Fruit fly (Drosophila melanogaster) whole organism, embryonic: Measurements from ENCODE around the gene Ero1L.

Source experiments
- C15 ChIP-seq: fragments of 200-800 bp; sonication (Bioruptor generic); IDR thresholded peaks from 3 replicates; pipeline ENCODE4 v1.3.6; 2022; ENCODE audit warnings: missing biosample characterization, missing genetic modification characterization
- CG10543 ChIP-seq: fragments of 200-800 bp; sonication (Bioruptor generic); optimal IDR thresholded peaks from 3 replicates; lab custom pipeline; 2017; ENCODE audit warnings: missing biosample characterization, mild to moderate bottlenecking, missing genetic modification characterization, moderate library complexity
- CG11247 ChIP-seq: fragments of 200-800 bp; sonication (Bioruptor generic); IDR thresholded peaks from 2 replicates; pipeline ENCODE4 v1.3.6; 2022; ENCODE audit warnings: missing biosample characterization, missing genetic modification characterization
- CG11456 ChIP-seq: fragments of 200-800 bp; sonication (Bioruptor generic); IDR thresholded peaks from 3 replicates; pipeline ENCODE4 v1.3.6; 2022; ENCODE audit warnings: missing biosample characterization, missing genetic modification characterization
- CG12071 ChIP-seq: fragments of 200-800 bp; sonication (Bioruptor generic); optimal IDR thresholded peaks from 3 replicates; lab custom pipeline; 2018; ENCODE audit warnings: missing biosample characterization, mild to moderate bottlenecking, missing genetic modification characterization
- CG12104 ChIP-seq: fragments of 200-800 bp; sonication (Bioruptor generic); optimal IDR thresholded peaks from 3 replicates; lab custom pipeline; 2016; ENCODE audit warnings: missing biosample characterization, missing genetic modification characterization
- CG13624 ChIP-seq: fragments of 200-800 bp; sonication (Bioruptor generic); optimal IDR thresholded peaks from 2 replicates; lab custom pipeline; 2016; ENCODE audit warnings: missing biosample characterization, missing genetic modification characterization
- CG14710 ChIP-seq: fragments of 200-800 bp; sonication (Bioruptor generic); optimal IDR thresholded peaks from 3 replicates; lab custom pipeline; 2019; ENCODE audit warnings: missing biosample characterization, mild to moderate bottlenecking, missing genetic modification characterization, moderate library complexity
- CG15479 ChIP-seq: fragments of 200-800 bp; sonication (Bioruptor generic); optimal IDR thresholded peaks from 3 replicates; lab custom pipeline; 2019; ENCODE audit warnings: missing biosample characterization, mild to moderate bottlenecking, missing genetic modification characterization, moderate library complexity
- CG2202 ChIP-seq: fragments of 200-800 bp; sonication (Bioruptor generic); optimal IDR thresholded peaks from 2 replicates; lab custom pipeline; 2018; ENCODE audit warnings: missing biosample characterization, mild to moderate bottlenecking, missing genetic modification characterization
- CG32767 ChIP-seq: fragments of 200-800 bp; sonication (Bioruptor generic); IDR thresholded peaks from 2 replicates; pipeline ENCODE4 v1.3.6; 2022; ENCODE audit warnings: missing biosample characterization, missing genetic modification characterization
- CG7556 ChIP-seq: fragments of 200-800 bp; sonication (Bioruptor generic); optimal IDR thresholded peaks from 2 replicates; lab custom pipeline; 2017; ENCODE audit warnings: missing biosample characterization, mild to moderate bottlenecking, missing genetic modification characterization
- CG7786 ChIP-seq: fragments of 200-800 bp; sonication (Bioruptor generic); optimal IDR thresholded peaks from 2 replicates; lab custom pipeline; 2016; ENCODE audit warnings: missing biosample characterization, missing genetic modification characterization
- CG7987 ChIP-seq: fragments of 200-800 bp; sonication (Bioruptor generic); optimal IDR thresholded peaks from 2 replicates; lab custom pipeline; 2018; ENCODE audit warnings: missing biosample characterization, mild to moderate bottlenecking, missing genetic modification characterization, moderate library complexity
- CG8359 ChIP-seq: fragments of 200-800 bp; sonication (Bioruptor generic); optimal IDR thresholded peaks from 2 replicates; lab custom pipeline; 2017; ENCODE audit warnings: missing biosample characterization, mild to moderate bottlenecking, missing genetic modification characterization, borderline replicate concordance
- CG8765 ChIP-seq: fragments of 200-800 bp; sonication (Bioruptor generic); IDR thresholded peaks from 2 replicates; pipeline ENCODE4 v1.3.6; 2022; ENCODE audit warnings: missing biosample characterization, missing genetic modification characterization
- CG9727 ChIP-seq: fragments of 200-800 bp; sonication (Bioruptor generic); optimal IDR thresholded peaks from 3 replicates; lab custom pipeline; 2017; ENCODE audit warnings: missing biosample characterization, mild to moderate bottlenecking, missing genetic modification characterization
- Dll ChIP-seq: fragments of 200-800 bp; sonication (Bioruptor generic); IDR thresholded peaks from 4 replicates; pipeline ENCODE4 v1.3.6; 2022; ENCODE audit warnings: missing biosample characterization, missing genetic modification characterization; ENCODE audit not compliant: partially characterized antibody
- Dp ChIP-seq: fragments of 200-800 bp; sonication (Bioruptor generic); optimal IDR thresholded peaks from 2 replicates; lab custom pipeline; 2018; ENCODE audit warnings: missing biosample characterization, mild to moderate bottlenecking, missing genetic modification characterization, moderate library complexity
- Fer2 ChIP-seq: fragments of 200-800 bp; sonication (Bioruptor generic); optimal IDR thresholded peaks from 2 replicates; lab custom pipeline; 2018; ENCODE audit warnings: missing biosample characterization, mild to moderate bottlenecking, missing genetic modification characterization, moderate library complexity
- Med ChIP-seq: fragments of 200-800 bp; sonication (Bioruptor generic); peaks from one replicate; lab custom pipeline; 2016; ENCODE audit warnings: missing biosample characterization, missing genetic modification characterization, mild to moderate bottlenecking, inconsistent platforms, moderate library complexity
- Nf-YA ChIP-seq: fragments of 200-800 bp; sonication (Bioruptor generic); IDR thresholded peaks from 2 replicates; pipeline ENCODE4 v1.3.6; 2022; ENCODE audit warnings: missing biosample characterization, missing genetic modification characterization
- Oli ChIP-seq: fragments of 200-800 bp; sonication (Bioruptor generic); optimal IDR thresholded peaks from 2 replicates; lab custom pipeline; 2018; ENCODE audit warnings: missing biosample characterization, mild to moderate bottlenecking, missing genetic modification characterization, moderate library complexity
- Opbp ChIP-seq: fragments of 200-800 bp; sonication (Bioruptor generic); IDR thresholded peaks from 3 replicates; pipeline ENCODE4 v1.3.6; 2022; ENCODE audit warnings: missing biosample characterization, missing genetic modification characterization; ENCODE audit not compliant: partially characterized antibody
- Rfx ChIP-seq: fragments of 200-800 bp; sonication (Bioruptor generic); IDR thresholded peaks from 2 replicates; pipeline ENCODE4 v1.3.6; 2022; ENCODE audit warnings: missing biosample characterization, missing genetic modification characterization
- Tbp ChIP-seq: fragments of >200 bp; optimal IDR thresholded peaks from 2 replicates; lab custom pipeline; 2018; ENCODE audit warnings: missing biosample characterization, missing genetic modification characterization
- Usf ChIP-seq: fragments of 200-800 bp; sonication (Bioruptor generic); optimal IDR thresholded peaks from 2 replicates; lab custom pipeline; 2017; ENCODE audit warnings: missing genotype, missing biosample characterization, missing genetic modification characterization
- al ChIP-seq: fragments of 200-800 bp; sonication (Bioruptor generic); IDR thresholded peaks from 2 replicates; pipeline ENCODE4 v1.3.6; 2022; ENCODE audit warnings: missing biosample characterization, missing genetic modification characterization
- caup ChIP-seq: fragments of 200-800 bp; sonication (Bioruptor generic); optimal IDR thresholded peaks from 3 replicates; lab custom pipeline; 2017; ENCODE audit warnings: missing biosample characterization, mild to moderate bottlenecking, missing genetic modification characterization, moderate library complexity; ENCODE audit not compliant: severe bottlenecking
- crc ChIP-seq: fragments of 200-800 bp; sonication (Bioruptor generic); optimal IDR thresholded peaks from 2 replicates; lab custom pipeline; 2016; ENCODE audit warnings: missing biosample characterization, missing genetic modification characterization
- gcm2 ChIP-seq: fragments of 200-800 bp; sonication (Bioruptor generic); optimal IDR thresholded peaks from 2 replicates; lab custom pipeline; 2016; ENCODE audit warnings: missing biosample characterization, missing genetic modification characterization
- gfzf ChIP-seq: fragments of 200-800 bp; sonication (Bioruptor generic); optimal IDR thresholded peaks from 2 replicates; lab custom pipeline; 2016; ENCODE audit warnings: missing biosample characterization, mild to moderate bottlenecking, missing genetic modification characterization, moderate library complexity
- hbn ChIP-seq: fragments of 200-800 bp; sonication (Bioruptor generic); IDR thresholded peaks from 2 replicates; pipeline ENCODE4 v1.3.6; 2022; ENCODE audit warnings: missing biosample characterization, missing genetic modification characterization; ENCODE audit not compliant: partially characterized antibody
- jigr1 ChIP-seq: fragments of 200-800 bp; sonication (Bioruptor generic); IDR thresholded peaks from 3 replicates; pipeline ENCODE4 v1.3.6; 2022; ENCODE audit warnings: missing biosample characterization, missing genetic modification characterization
- lbe ChIP-seq: fragments of 200-800 bp; sonication (Bioruptor generic); optimal IDR thresholded peaks from 2 replicates; lab custom pipeline; 2016; ENCODE audit warnings: missing biosample characterization, mild to moderate bottlenecking, missing genetic modification characterization
- lmd ChIP-seq: fragments of 200-800 bp; sonication (Bioruptor generic); IDR thresholded peaks from 2 replicates; pipeline ENCODE4 v1.3.6; 2022; ENCODE audit warnings: missing biosample characterization, missing genetic modification characterization
- maf-S ChIP-seq: fragments of 200-800 bp; sonication (Bioruptor generic); optimal IDR thresholded peaks from 2 replicates; lab custom pipeline; 2016; ENCODE audit warnings: missing biosample characterization, missing genetic modification characterization
- p53 ChIP-seq: fragments of 200-800 bp; sonication (Bioruptor generic); optimal IDR thresholded peaks from 2 replicates; lab custom pipeline; 2016; ENCODE audit warnings: missing biosample characterization, missing genetic modification characterization
- pan ChIP-seq, 4 experiments: fragments of >200 bp in 3 of 4; fragments of 200-800 bp in 1 of 4; sonication (Bioruptor generic) in 1 of 4; optimal IDR thresholded peaks in 3 of 4; IDR thresholded peaks in 1 of 4; 2 replicates each; pipeline versions ENCODE4 v1.3.6 to Lab custom; 2017 to 2022; ENCODE audit warnings: missing biosample characterization in 2 of 4, missing genetic modification characterization in 2 of 4, mixed read lengths in 1 of 4
- pfk ChIP-seq: fragments of 200-800 bp; sonication (Bioruptor generic); optimal IDR thresholded peaks from 2 replicates; lab custom pipeline; 2018; ENCODE audit warnings: missing biosample characterization, mild to moderate bottlenecking, missing genetic modification characterization, moderate library complexity
- pho ChIP-seq: fragments of 200-800 bp; sonication (Bioruptor generic); optimal IDR thresholded peaks from 2 replicates; lab custom pipeline; 2016; ENCODE audit warnings: missing biosample characterization, missing genetic modification characterization
- phol ChIP-seq: fragments of 200-800 bp; sonication (Bioruptor generic); optimal IDR thresholded peaks from 3 replicates; lab custom pipeline; 2018; ENCODE audit warnings: missing biosample characterization, mild to moderate bottlenecking, missing genetic modification characterization, moderate library complexity
- pzg ChIP-seq: fragments of 200-800 bp; sonication (Bioruptor generic); optimal IDR thresholded peaks from 3 replicates; lab custom pipeline; 2018; ENCODE audit warnings: missing biosample characterization, mild to moderate bottlenecking, missing genetic modification characterization, moderate library complexity
- row ChIP-seq: fragments of 200-800 bp; sonication (Bioruptor generic); IDR thresholded peaks from 3 replicates; pipeline ENCODE4 v1.3.6; 2022; ENCODE audit warnings: missing biosample characterization, missing genetic modification characterization
- sd ChIP-seq: fragments of 200-800 bp; sonication (Bioruptor generic); optimal IDR thresholded peaks from 3 replicates; lab custom pipeline; 2018; ENCODE audit warnings: missing biosample characterization, mild to moderate bottlenecking, missing genetic modification characterization, moderate library complexity
- trem ChIP-seq: fragments of 200-800 bp; optimal IDR thresholded peaks from 3 replicates; lab custom pipeline; 2019; ENCODE audit warnings: missing biosample characterization, mild to moderate bottlenecking, missing genetic modification characterization, moderate library complexity
- vfl ChIP-seq: fragments of 200-800 bp; sonication (Bioruptor generic); optimal IDR thresholded peaks from 2 replicates; lab custom pipeline; 2016; ENCODE audit warnings: missing biosample characterization, missing genetic modification characterization
- yki ChIP-seq: fragments of >200 bp; optimal IDR thresholded peaks from 3 replicates; lab custom pipeline; 2018
- zfh1 ChIP-seq: fragments of 200-800 bp; sonication (Bioruptor generic); IDR thresholded peaks from 3 replicates; pipeline ENCODE4 v1.3.6; 2022; ENCODE audit warnings: missing biosample characterization, missing genetic modification characterization

The Ero1L gene

dm6 chr3L:4169957-4170651 lies at the start of gene Ero1L:
Ero1L (plus strand) TSS chr3L:4170404.
- TF ChIP-seq Dp (GFP tag; lab: Kevin White, UChicago): peak; percentile 98
- TF ChIP-seq CG8765 (GFP tag; lab: Robert Waterston, UW): no peak
- TF ChIP-seq maf-S (GFP tag; lab: Kevin White, UChicago): no peak
- TF ChIP-seq gcm2 (GFP tag; lab: Kevin White, UChicago): no peak
- TF ChIP-seq pzg (GFP tag; lab: Kevin White, UChicago): peak; percentile 63
- TF ChIP-seq pan (optimal IDR thresholded peaks at IDR 0.05; lab: Kevin White, UChicago): no peak
- TF ChIP-seq pan (GFP tag; optimal IDR thresholded peaks at IDR 0.05 in 1 of 2, IDR thresholded peaks at IDR 0.05 in 1 of 2): no peak
- no peak; the same call in 2 of the 3 replicates for TF ChIP-seq zfh1
- TF ChIP-seq CG8359 (GFP tag; lab: Kevin White, UChicago): no peak
- TF ChIP-seq hbn (GFP tag; lab: Robert Waterston, UW): no peak
- TF ChIP-seq p53 (GFP tag; lab: Kevin White, UChicago): no peak
- no peak for TF ChIP-seq CG7786 (GFP tag; lab: Kevin White, UChicago)
- TF ChIP-seq CG11247 (GFP tag; lab: Robert Waterston, UW): peak; percentile 36; the same call in 1 of the 2 replicates
- TF ChIP-seq CG12071: peak; percentile 2
- peak; percentile 42; the same call in 1 of the 3 replicates for TF ChIP-seq Opbp (GFP tag; lab: Robert Waterston, UW)
- no peak for TF ChIP-seq Oli (tag; lab: Kevin White, UChicago)
- 0 out of 3 replicates have a peak, but pooled peaks have one; percentile 59 for TF ChIP-seq CG11456
- TF ChIP-seq sd (tag; lab: Kevin White, UChicago): no peak
- TF ChIP-seq CG10543 (GFP tag; lab: Kevin White, UChicago): peak; percentile 30
- peak; percentile 38 for TF ChIP-seq Rfx
- TF ChIP-seq jigr1: no peak
- TF ChIP-seq CG9727 (GFP tag; lab: Kevin White, UChicago): no peak
- TF ChIP-seq Tbp (GFP tag; lab: Kevin White, UChicago): no peak
- no peak for TF ChIP-seq vfl (GFP tag; lab: Kevin White, UChicago)
- no peak for TF ChIP-seq pfk (GFP tag; lab: Kevin White, UChicago)
- TF ChIP-seq al: no peak
- TF ChIP-seq C15: no peak
- TF ChIP-seq CG14710 (tag; lab: Kevin White, UChicago): peak; percentile 73
- TF ChIP-seq row: peak; percentile 39; the same call in 1 of the 3 replicates
- TF ChIP-seq lmd (GFP tag; lab: Robert Waterston, UW): no peak
- no peak for TF ChIP-seq CG32767 (GFP tag; lab: Robert Waterston, UW)
- no peak for TF ChIP-seq Usf (GFP tag; lab: Kevin White, UChicago)
- no peak for TF ChIP-seq caup (GFP tag; lab: Kevin White, UChicago)
- TF ChIP-seq trem: peak; percentile 66
- TF ChIP-seq pho (GFP tag; lab: Kevin White, UChicago): no peak
- no peak for TF ChIP-seq CG7987
- TF ChIP-seq Med: peak; percentile 64
- 0 out of 2 replicates have a peak, but pooled peaks have one; percentile 8 for TF ChIP-seq Nf-YA (GFP tag; lab: Robert Waterston, UW)
- TF ChIP-seq lbe (GFP tag; lab: Kevin White, UChicago): peak; percentile 53
- peak; percentile 85 for TF ChIP-seq phol
- no peak for TF ChIP-seq CG15479 (GFP tag; lab: Kevin White, UChicago)
- TF ChIP-seq Fer2 (tag; lab: Kevin White, UChicago): peak; percentile 10
- no peak for TF ChIP-seq yki (lab: Kevin White, UChicago)
- TF ChIP-seq Dll (GFP tag; lab: Robert Waterston, UW): peak; percentile 41; the same call in 1 of the 4 replicates
- peak; percentile 18 for TF ChIP-seq CG12104 (GFP tag; lab: Kevin White, UChicago)
- no peak for TF ChIP-seq crc
- TF ChIP-seq CG13624 (GFP tag; lab: Kevin White, UChicago): no peak
- no peak for TF ChIP-seq CG2202 (tag; lab: Kevin White, UChicago)
- peak; percentile 87 for TF ChIP-seq gfzf (GFP tag; lab: Kevin White, UChicago)
- TF ChIP-seq CG7556 (GFP tag; lab: Kevin White, UChicago): no peak
